Worm (Caenorhabditis elegans): ENCODE data around the gene coh-4.
A peak's percentile ranks its signal among the peaks of the same experiment; 100 is the strongest.
"Not testable (repeated sequence)": the region's sequence is repeated elsewhere in the genome, so short reads cannot be mapped to it uniquely, and the experiment has no call there.

coh-4 gene

DNA sequence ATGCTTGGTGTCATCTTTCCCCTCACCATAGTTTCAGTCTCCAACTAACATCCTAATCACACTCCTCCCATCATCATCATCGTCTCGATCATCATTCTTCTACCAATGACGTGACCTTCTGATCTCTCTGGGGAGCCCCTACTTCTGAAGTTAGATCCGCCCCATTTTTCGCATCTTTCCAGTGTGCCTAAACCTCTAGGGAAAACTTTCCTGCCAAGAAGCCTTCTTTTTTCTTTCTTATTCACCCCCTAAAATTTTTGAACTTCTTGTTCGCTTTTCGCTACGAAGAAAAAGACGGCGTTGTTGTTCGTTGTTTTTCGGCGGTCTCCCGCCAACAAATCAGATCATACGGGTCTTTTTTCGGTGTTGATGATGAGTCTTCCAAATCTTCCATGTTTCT lies 42.8 kb upstream of the coh-4 start:
- TF ChIP-seq egrh-3 (GFP tag; IDR thresholded peaks at IDR 0.05), result no peak
- no peak for TF ChIP-seq zfh-2 (GFP tag; conservative IDR thresholded peaks at IDR 0.05)
- 0 out of 2 replicates have a peak, but pooled peaks have one; percentile 31 for TF ChIP-seq K11D2.4 (GFP tag; IDR thresholded peaks at IDR 0.05)

DNA sequence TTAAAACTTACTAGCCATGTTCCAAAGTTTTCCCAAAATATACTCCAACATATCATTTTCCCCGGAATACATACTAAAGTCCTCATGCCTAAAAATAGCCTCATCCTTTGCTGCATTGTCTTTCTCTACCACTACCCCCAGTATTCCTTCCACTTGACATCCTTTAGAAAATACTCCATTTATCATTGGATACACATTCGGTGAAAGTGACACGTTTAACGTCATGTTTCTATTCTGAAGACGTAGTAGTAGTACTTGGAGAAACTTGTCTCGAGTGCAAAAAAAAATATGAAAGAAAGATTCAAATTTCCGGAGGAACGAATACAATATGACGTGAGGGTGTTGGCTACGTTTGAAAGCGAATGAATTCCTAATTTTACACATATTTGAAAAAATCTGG lies 41.5 kb upstream of the coh-4 start:
- TF ChIP-seq dpl-1 (GFP tag; optimal IDR thresholded peaks at IDR 0.05) (no peak), let-526 (GFP tag; IDR thresholded peaks at IDR 0.05) (no peak), xnd-1 (tag; optimal IDR thresholded peaks at IDR 0.05) (no peak), hlh-26 (GFP tag; conservative IDR thresholded peaks at IDR 0.05) (no peak), ceh-27 (GFP tag; optimal IDR thresholded peaks at IDR 0.05) (no peak), unc-130 (GFP tag; optimal IDR thresholded peaks at IDR 0.05) (no peak), F10E7.11 (tag; optimal IDR thresholded peaks at IDR 0.05) (no peak), madf-8 (GFP tag; conservative IDR thresholded peaks at IDR 0.05) (no peak), attf-6 (GFP tag; IDR thresholded peaks at IDR 0.05) (no peak), C17E4.6 (GFP tag; IDR thresholded peaks at IDR 0.05) (no peak), chd-7 (tag; optimal IDR thresholded peaks at IDR 0.05) (no peak), gei-17 (GFP tag; optimal IDR thresholded peaks at IDR 0.05) (no peak), ztf-18 (tag; optimal IDR thresholded peaks at IDR 0.05) (no peak), pha-4 (tag; optimal IDR thresholded peaks at IDR 0.05) (no peak), ztf-22 (GFP tag; optimal IDR thresholded peaks at IDR 0.05) (no peak)

DNA sequence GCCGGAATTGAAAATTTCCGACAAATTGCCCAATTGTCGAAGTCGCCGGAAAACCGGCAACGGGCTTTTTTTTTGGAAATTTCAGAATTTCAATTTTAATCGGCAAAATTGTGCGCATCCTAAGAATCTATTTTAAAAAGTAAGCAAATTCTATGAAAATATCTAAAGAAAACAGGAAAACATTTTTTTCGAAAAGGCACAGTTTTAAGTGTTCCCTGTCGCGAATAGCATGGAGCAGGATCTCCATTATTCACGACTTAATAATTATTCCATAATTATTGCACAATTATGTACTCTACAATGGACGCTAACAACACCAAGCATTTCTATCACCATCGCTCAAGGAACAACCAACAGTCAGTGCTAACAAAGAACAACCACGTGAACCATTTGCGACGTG lies 40.4 kb upstream of the coh-4 start, which contains the start of gene H43I07.4:
Gene H43I07.4, plus strand, starts transcription at position 301 of the 400 bp plus-strand sequence.
- not testable (repeated sequence) for TF ChIP-seq efl-1 (GFP tag; optimal IDR thresholded peaks at IDR 0.05); ztf-22 (GFP tag; optimal IDR thresholded peaks at IDR 0.05); nhr-120 (GFP tag; IDR thresholded peaks at IDR 0.05)

DNA sequence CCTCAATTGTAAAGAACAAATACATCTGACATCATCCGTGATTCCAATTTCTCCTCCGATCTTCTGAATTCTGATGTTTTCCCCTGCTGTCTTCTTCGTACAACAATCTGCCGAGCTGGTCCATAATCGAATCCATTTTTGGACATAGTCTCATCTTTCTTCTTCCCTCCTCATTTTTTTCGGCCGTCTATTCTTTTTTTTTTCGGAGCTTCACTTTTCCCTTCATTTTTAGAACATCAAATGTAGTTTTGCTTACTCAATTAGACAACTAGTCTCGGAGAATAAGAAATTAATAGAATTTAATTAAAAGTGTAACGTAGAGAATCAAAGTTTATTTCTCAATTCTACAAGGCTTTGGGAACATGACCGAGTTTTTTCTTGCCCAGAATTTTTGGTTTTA lies 36.1 kb upstream of the coh-4 start:
- TF ChIP-seq lag-1 (GFP tag; IDR thresholded peaks at IDR 0.05) (no peak), F57C9.4 (tag; optimal IDR thresholded peaks at IDR 0.05) (no peak), tbp1 (GFP tag; optimal IDR thresholded peaks at IDR 0.05) (no peak)

DNA sequence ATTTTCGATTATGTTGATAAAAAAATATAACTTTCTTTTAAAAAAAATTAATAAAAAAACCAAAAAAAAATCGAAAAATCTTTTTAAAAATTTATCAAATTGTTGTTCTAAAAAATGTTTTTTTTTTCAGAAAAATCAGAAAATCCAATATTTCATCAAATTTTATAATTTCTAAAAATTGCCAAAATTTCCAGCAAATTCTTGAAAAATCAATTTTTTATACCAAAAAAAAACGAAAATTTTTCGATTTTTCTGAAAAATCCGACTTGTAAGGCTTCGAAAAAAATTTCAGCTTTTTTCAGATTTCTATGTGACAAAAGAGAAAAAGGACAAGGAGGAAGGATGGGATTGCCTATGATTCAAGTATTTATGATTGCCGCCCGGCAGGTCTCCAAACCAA lies 29.0 kb upstream of the coh-4 start, which contains the start of gene H43I07.1:
Gene H43I07.1, plus strand, starts transcription at position 301 of the 400 bp plus-strand sequence.
- TF ChIP-seq repo-1 (tag; optimal IDR thresholded peaks at IDR 0.05) (no peak), lin-54 (GFP tag; optimal IDR thresholded peaks at IDR 0.05) (no peak), tlf-1 (GFP tag; optimal IDR thresholded peaks at IDR 0.05) (no peak), nhr-80 (tag; optimal IDR thresholded peaks at IDR 0.05) (no peak), dpl-1 (GFP tag; optimal IDR thresholded peaks at IDR 0.05) (no peak), efl-1 (GFP tag; optimal IDR thresholded peaks at IDR 0.05) (no peak), ceh-91 (GFP tag; IDR thresholded peaks at IDR 0.05) (no peak), him-1 (tag; optimal IDR thresholded peaks at IDR 0.05) (no peak), K12H6.12 (tag; optimal IDR thresholded peaks at IDR 0.05) (no peak), snpc-1.1 (tag; optimal IDR thresholded peaks at IDR 0.05; ENCODE audit: insufficient read depth) (no peak), F10E7.11 (tag; optimal IDR thresholded peaks at IDR 0.05) (no peak), nhr-179 (tag; optimal IDR thresholded peaks at IDR 0.05) (no peak), F57A8.1 (GFP tag; optimal IDR thresholded peaks at IDR 0.05) (no peak), F37B4.10 (GFP tag; IDR thresholded peaks at IDR 0.05) (no peak), F23B12.7 (tag; optimal IDR thresholded peaks at IDR 0.05; ENCODE audit: insufficient read depth) (no peak)

All from whole organism, young adult.